Fruit fly (Drosophila melanogaster) S2 (cell line): ENCODE results near the gene Arglu1.

Experiments used
- CG8478 ChIP-seq: fragments of >200 bp; optimal IDR thresholded peaks from 2 replicates; lab custom pipeline; 2018
- CTCF ChIP-seq, 2 experiments: fragments of >200 bp; optimal IDR thresholded peaks; 2 replicates each; lab custom pipeline; 2018

dm6 chr2L:9906641-9907040, 31.3 kb downstream of the Arglu1 start:
- TF ChIP-seq CG8478 (lab: Kevin White, UChicago) (no peak), CTCF (optimal IDR thresholded peaks at IDR 0.05; lab: Kevin White, UChicago) (no peak)
